Fruit fly (Drosophila melanogaster) whole organism, wandering third instar larva: ENCODE results near the gene FipoQ.
A peak's percentile ranks its signal among the peaks of the same experiment; 100 is the strongest.

Experiments
- Abd-B ChIP-seq: fragments of >200 bp; optimal IDR thresholded peaks from 2 replicates; lab custom pipeline; 2017; ENCODE audit warnings: missing biosample characterization, missing genetic modification characterization
- CG32264 ChIP-seq: fragments of 200-800 bp; sonication (Bioruptor generic); optimal IDR thresholded peaks from 2 replicates; lab custom pipeline; 2016; ENCODE audit warnings: missing biosample characterization, missing genetic modification characterization
- CG9705 ChIP-seq: fragments of 200-800 bp; sonication (Bioruptor generic); optimal IDR thresholded peaks from 2 replicates; lab custom pipeline; 2018; ENCODE audit warnings: missing biosample characterization, mild to moderate bottlenecking, missing genetic modification characterization
- Dfd ChIP-seq: fragments of >200 bp; optimal IDR thresholded peaks from 2 replicates; lab custom pipeline; 2017; ENCODE audit warnings: missing biosample characterization, missing genetic modification characterization
- Dif ChIP-seq: fragments of 200-275, 200-300 bp; sonication (Bioruptor generic); optimal IDR thresholded peaks from 2 replicates; lab custom pipeline; 2018; ENCODE audit warnings: missing biosample characterization, missing genetic modification characterization; ENCODE audit not compliant: partially characterized antibody
- HLH106 ChIP-seq: fragments of 200-800 bp; optimal IDR thresholded peaks from 3 replicates; lab custom pipeline; 2019; ENCODE audit warnings: missing biosample characterization, mild to moderate bottlenecking, missing genetic modification characterization, moderate library complexity
- Hnf4 ChIP-seq: fragments of 200-800 bp; sonication (Bioruptor generic); optimal IDR thresholded peaks from 2 replicates; lab custom pipeline; 2016; ENCODE audit warnings: missing biosample characterization, mild to moderate bottlenecking, missing genetic modification characterization
- Hr78 ChIP-seq: fragments of >200 bp; optimal IDR thresholded peaks from 2 replicates; lab custom pipeline; 2017; ENCODE audit warnings: missing biosample characterization, missing genetic modification characterization
- Hr83 ChIP-seq: fragments of 200-300 bp; sonication (Bioruptor generic); optimal IDR thresholded peaks from 2 replicates; lab custom pipeline; 2016; ENCODE audit warnings: missing biosample characterization, mild to moderate bottlenecking, missing genetic modification characterization, moderate library complexity; ENCODE audit not compliant: poor library complexity, severe bottlenecking
- Mio ChIP-seq: sonication (Bioruptor generic); optimal IDR thresholded peaks from 2 replicates; lab custom pipeline; 2016; ENCODE audit warnings: missing biosample characterization, missing genetic modification characterization
- Myc ChIP-seq: fragments of >200 bp; optimal IDR thresholded peaks from 2 replicates; lab custom pipeline; 2017
- N ChIP-seq: fragments of >200 bp; optimal IDR thresholded peaks from 2 replicates; lab custom pipeline; 2018; ENCODE audit warnings: missing biosample characterization, missing external identifiers, missing genetic modification characterization
- Rel ChIP-seq, 2 experiments: fragments of 200-800 bp; sonication (Bioruptor generic) in 1 of 2; optimal IDR thresholded peaks; 2 replicates in 1 of 2; 3 replicates in 1 of 2; lab custom pipeline; 2016 to 2019; ENCODE audit warnings: mild to moderate bottlenecking in 2 of 2, missing biosample characterization in 2 of 2, missing genetic modification characterization in 2 of 2, moderate library complexity in 1 of 2
- Sp1 ChIP-seq: fragments of 200-800 bp; sonication (Bioruptor generic); optimal IDR thresholded peaks from 3 replicates; lab custom pipeline; 2019; ENCODE audit warnings: missing biosample characterization, mild to moderate bottlenecking, missing genetic modification characterization, moderate library complexity
- Vsx2 ChIP-seq: fragments of 200-300, 225-300 bp; sonication (Bioruptor generic); optimal IDR thresholded peaks from 2 replicates; lab custom pipeline; 2018; ENCODE audit warnings: missing biosample characterization, missing genetic modification characterization; ENCODE audit not compliant: partially characterized antibody
- br ChIP-seq: fragments of 200-800 bp; sonication (Bioruptor generic); optimal IDR thresholded peaks from 2 replicates; lab custom pipeline; 2016; ENCODE audit warnings: missing biosample characterization, missing genetic modification characterization
- brk ChIP-seq: fragments of 200-800 bp; sonication (Bioruptor generic); optimal IDR thresholded peaks from 2 replicates; lab custom pipeline; 2016; ENCODE audit warnings: missing biosample characterization, mild to moderate bottlenecking, missing genetic modification characterization
- dl ChIP-seq, 2 experiments: fragments of 175-275, 200-275 bp in 1 of 2; fragments of 200-275 bp in 1 of 2; sonication (Bioruptor generic); optimal IDR thresholded peaks; lab custom pipeline; 2018; ENCODE audit warnings: mild to moderate bottlenecking in 2 of 2, missing biosample characterization in 2 of 2, missing genetic modification characterization in 2 of 2, moderate library complexity in 2 of 2; ENCODE audit not compliant: partially characterized antibody in 2 of 2, insufficient read depth in 1 of 2
- dsf ChIP-seq: sonication (Bioruptor generic); optimal IDR thresholded peaks from 2 replicates; lab custom pipeline; 2016; ENCODE audit warnings: missing biosample characterization, missing genetic modification characterization, borderline replicate concordance
- ey ChIP-seq: fragments of 200-800 bp; sonication (Bioruptor generic); optimal IDR thresholded peaks from 2 replicates; lab custom pipeline; 2016; ENCODE audit warnings: missing biosample characterization, missing genetic modification characterization
- foxo ChIP-seq, 2 experiments: fragments of 200-800 bp; sonication (Bioruptor generic); optimal IDR thresholded peaks; 2 replicates in 1 of 2; 3 replicates in 1 of 2; lab custom pipeline; 2016 to 2017; ENCODE audit warnings: missing biosample characterization in 2 of 2, missing genetic modification characterization in 2 of 2
- fru ChIP-seq: fragments of 200-800 bp; sonication (Bioruptor generic); optimal IDR thresholded peaks from 3 replicates; lab custom pipeline; 2016; ENCODE audit warnings: missing biosample characterization, mild to moderate bottlenecking, missing genetic modification characterization
- h ChIP-seq: fragments of 200-800 bp; sonication (Bioruptor generic); optimal IDR thresholded peaks from 3 replicates; lab custom pipeline; 2016; ENCODE audit warnings: missing biosample characterization, mild to moderate bottlenecking, missing genetic modification characterization
- lola ChIP-seq: fragments of >200 bp; optimal IDR thresholded peaks from 2 replicates; lab custom pipeline; 2017; ENCODE audit warnings: missing biosample characterization, missing genetic modification characterization
- pan ChIP-seq: fragments of >200 bp; optimal IDR thresholded peaks from 2 replicates; lab custom pipeline; 2017
- psq ChIP-seq: fragments of 200-800 bp; sonication (Bioruptor generic); optimal IDR thresholded peaks from 3 replicates; lab custom pipeline; 2017; ENCODE audit warnings: missing biosample characterization, mild to moderate bottlenecking, missing genetic modification characterization, moderate library complexity
- rgr ChIP-seq: fragments of 200-800 bp; sonication (Bioruptor generic); optimal IDR thresholded peaks from 3 replicates; lab custom pipeline; 2016; ENCODE audit warnings: missing biosample characterization, mild to moderate bottlenecking, missing genetic modification characterization
- sage ChIP-seq: fragments of 200-800 bp; sonication (Bioruptor generic); optimal IDR thresholded peaks from 2 replicates; lab custom pipeline; 2016; ENCODE audit warnings: missing biosample characterization, mild to moderate bottlenecking, missing genetic modification characterization
- sv ChIP-seq: fragments of 200-800 bp; sonication (Bioruptor generic); optimal IDR thresholded peaks from 3 replicates; lab custom pipeline; 2016; ENCODE audit warnings: missing biosample characterization, missing genetic modification characterization
- tai ChIP-seq: sonication (Bioruptor generic); optimal IDR thresholded peaks from 2 replicates; lab custom pipeline; 2016; ENCODE audit warnings: missing biosample characterization, missing genetic modification characterization
- usp ChIP-seq: fragments of >200 bp; optimal IDR thresholded peaks from 2 replicates; lab custom pipeline; 2017; ENCODE audit warnings: missing biosample characterization, missing genetic modification characterization
- woc ChIP-seq: sonication (Bioruptor generic); optimal IDR thresholded peaks from 2 replicates; lab custom pipeline; 2016; ENCODE audit warnings: missing biosample characterization, mild to moderate bottlenecking, missing genetic modification characterization

Gene FipoQ

dm6 chr3R:29494482-29494881 lies at the start of gene FipoQ:
FipoQ (plus strand) TSS chr3R:29494782.
- no peak for TF ChIP-seq brk
- no peak for TF ChIP-seq Sp1 (GFP tag; lab: Kevin White, UChicago)
- no peak for TF ChIP-seq Rel (GFP tag; optimal IDR thresholded peaks at IDR 0.05; lab: Kevin White, UChicago)
- TF ChIP-seq Rel (tag; optimal IDR thresholded peaks at IDR 0.05; lab: Kevin White, UChicago) = no peak
- no peak for TF ChIP-seq br (GFP tag; lab: Kevin White, UChicago)
- no peak for TF ChIP-seq Mio (GFP tag; lab: Kevin White, UChicago)
- TF ChIP-seq ey (GFP tag; lab: Kevin White, UChicago) = no peak
- TF ChIP-seq lola (GFP tag; lab: Kevin White, UChicago) = no peak
- TF ChIP-seq CG9705 (GFP tag; lab: Kevin White, UChicago) = no peak
- TF ChIP-seq N = no peak
- no peak for TF ChIP-seq Abd-B (GFP tag; lab: Kevin White, UChicago)
- TF ChIP-seq psq = no peak

dm6 chr3R:29450333-29450732 lies 44.2 kb upstream of the FipoQ start:
- no peak for TF ChIP-seq Hr83 (GFP tag; lab: Kevin White, UChicago)

dm6 chr3R:29457215-29457614 lies 37.4 kb upstream of the FipoQ start:
- TF ChIP-seq lola (GFP tag; lab: Kevin White, UChicago) = no peak
- TF ChIP-seq ey (GFP tag; lab: Kevin White, UChicago) = no peak
- TF ChIP-seq brk = no peak
- no peak for TF ChIP-seq rgr (GFP tag; lab: Kevin White, UChicago)
- peak; percentile 21 for TF ChIP-seq Vsx2 (GFP tag; lab: Kevin White, UChicago)
- no peak for TF ChIP-seq Myc (lab: Kevin White, UChicago)
- TF ChIP-seq Mio (GFP tag; lab: Kevin White, UChicago) = no peak

dm6 chr3R:29457779-29458382 lies 36.7 kb upstream of the FipoQ start:
- TF ChIP-seq woc (GFP tag; lab: Kevin White, UChicago) (no peak), pan (lab: Kevin White, UChicago) (peak; percentile 19)
- TF ChIP-seq, all 38 proteins: peak for 1

- TF ChIP-seq rgr (GFP tag; lab: Kevin White, UChicago) (no peak), pan (lab: Kevin White, UChicago) (no peak), h (peak; percentile 11), ey (GFP tag; lab: Kevin White, UChicago) (peak; percentile 24), psq (peak; percentile 3), Rel (GFP tag; optimal IDR thresholded peaks at IDR 0.05; lab: Kevin White, UChicago) (no peak), Rel (tag; optimal IDR thresholded peaks at IDR 0.05; lab: Kevin White, UChicago) (no peak), Sp1 (GFP tag; lab: Kevin White, UChicago) (peak; percentile 33), dsf (GFP tag; lab: Kevin White, UChicago) (no peak), foxo (GFP tag; optimal IDR thresholded peaks at IDR 0.05; lab: Kevin White, UChicago) (peak in 1 of 2 experiments; percentile 38), HLH106 (tag; lab: Kevin White, UChicago) (peak; percentile 43), usp (GFP tag; lab: Kevin White, UChicago) (no peak), fru (peak; percentile 51)
- TF ChIP-seq, all 38 proteins: peak for 7
These were observed 35.9 kb upstream of the FipoQ start for dm6 chr3R:29458689-29459136.

- TF ChIP-seq HLH106 (tag; lab: Kevin White, UChicago) (peak; percentile 5), Vsx2 (GFP tag; lab: Kevin White, UChicago) (peak; percentile 56), foxo (GFP tag; optimal IDR thresholded peaks at IDR 0.05; lab: Kevin White, UChicago) (peak in 1 of 2 experiments; percentile 34), CG9705 (GFP tag; lab: Kevin White, UChicago) (no peak), sv (no peak)
These were observed 34.2 kb upstream of the FipoQ start for dm6 chr3R:29460225-29460927.

dm6 chr3R:29461069-29461468 lies 33.5 kb upstream of the FipoQ start:
- TF ChIP-seq CG32264 (GFP tag; lab: Kevin White, UChicago) = no peak
- TF ChIP-seq Dif = no peak
- no peak for TF ChIP-seq sage (GFP tag; lab: Kevin White, UChicago)
- TF ChIP-seq HLH106 (tag; lab: Kevin White, UChicago) = peak; percentile 44
- no peak for TF ChIP-seq dl (GFP tag; optimal IDR thresholded peaks at IDR 0.05; lab: Kevin White, UChicago; ENCODE audit: insufficient read depth in 1 of 2, partially characterized antibody in 2 of 2)
- no peak for TF ChIP-seq sv
- TF ChIP-seq h = peak; percentile 14
- TF ChIP-seq Hr78 = no peak
- peak; percentile 22 for TF ChIP-seq woc (GFP tag; lab: Kevin White, UChicago)
- TF ChIP-seq Dfd (GFP tag; lab: Kevin White, UChicago) = no peak
- peak; percentile 33 for TF ChIP-seq br (GFP tag; lab: Kevin White, UChicago)
- TF ChIP-seq Rel (GFP tag; optimal IDR thresholded peaks at IDR 0.05; lab: Kevin White, UChicago) = no peak
- TF ChIP-seq Rel (tag; optimal IDR thresholded peaks at IDR 0.05; lab: Kevin White, UChicago) = no peak
- TF ChIP-seq ey (GFP tag; lab: Kevin White, UChicago) = peak; percentile 41
- no peak for TF ChIP-seq CG9705 (GFP tag; lab: Kevin White, UChicago)
- peak; percentile 4 for TF ChIP-seq Hnf4
- no peak for TF ChIP-seq usp (GFP tag; lab: Kevin White, UChicago)
- no peak for TF ChIP-seq dsf (GFP tag; lab: Kevin White, UChicago)
- no peak for TF ChIP-seq tai (GFP tag; lab: Kevin White, UChicago)
